Worm (Caenorhabditis elegans) whole organism, young adult: ENCODE measurements around the gene nhr-145.

Source experiments
- B0261.1 ChIP-seq: sonication (generic microtip); optimal IDR thresholded peaks from 2 replicates; lab custom pipeline; 2016; ENCODE audit warnings: mild to moderate bottlenecking, missing genetic modification characterization, moderate library complexity, missing compliant biosample characterization
- B0336.3 ChIP-seq: fragments of 200-800 bp; sonication (Bioruptor generic); IDR thresholded peaks from 2 replicates; pipeline ENCODE4 v1.3.6; 2022; ENCODE audit warnings: missing genetic modification characterization, missing compliant biosample characterization
- C06A6.2 ChIP-seq: fragments of 200-800 bp; sonication (Bioruptor generic); conservative IDR thresholded peaks from 2 replicates; pipeline ENCODE4 v1.3.6; 2022; ENCODE audit warnings: missing genetic modification characterization, missing compliant biosample characterization
- D2030.7 ChIP-seq: fragments of 200-800 bp; sonication (Bioruptor generic); IDR thresholded peaks from 2 replicates; pipeline ENCODE4 v1.3.6; 2022; ENCODE audit warnings: missing genetic modification reagents, missing genetic modification characterization, missing compliant biosample characterization
- F33H1.4 ChIP-seq: fragments of 200-800 bp; sonication (Bioruptor generic); IDR thresholded peaks from 2 replicates; pipeline ENCODE4 v1.3.6; 2022; ENCODE audit warnings: missing genetic modification reagents, missing genetic modification characterization, missing compliant biosample characterization
- F52B5.7 ChIP-seq: sonication (generic microtip); optimal IDR thresholded peaks from 2 replicates; lab custom pipeline; 2016; ENCODE audit warnings: mild to moderate bottlenecking, missing genetic modification characterization, missing compliant biosample characterization
- F57C9.4 ChIP-seq: sonication (generic microtip); optimal IDR thresholded peaks from 2 replicates; lab custom pipeline; 2017; ENCODE audit warnings: mild to moderate bottlenecking, missing genetic modification characterization, missing compliant biosample characterization
- T26A5.8 ChIP-seq: sonication (generic microtip); optimal IDR thresholded peaks from 2 replicates; lab custom pipeline; 2016; ENCODE audit warnings: missing genetic modification characterization, missing compliant biosample characterization
- Y53G8AR.9 ChIP-seq: fragments of 200-800 bp; sonication (Bioruptor generic); conservative IDR thresholded peaks from 2 replicates; pipeline ENCODE4 v1.3.6; 2022; ENCODE audit warnings: missing genetic modification reagents, missing genetic modification characterization, missing compliant biosample characterization
- Y56A3A.18 ChIP-seq: fragments of 200-800 bp; sonication (Bioruptor generic); IDR thresholded peaks from 2 replicates; pipeline ENCODE4 v1.3.6; 2022; ENCODE audit warnings: missing genetic modification reagents, missing genetic modification characterization, missing compliant biosample characterization
- ZK185.1 ChIP-seq: sonication (generic microtip); optimal IDR thresholded peaks from 2 replicates; lab custom pipeline; 2016; ENCODE audit warnings: mild to moderate bottlenecking, missing genetic modification characterization, missing compliant biosample characterization; ENCODE audit not compliant: poor library complexity, severe bottlenecking
- aptf-2 ChIP-seq: fragments of 200-800 bp; sonication (Bioruptor generic); conservative IDR thresholded peaks from 2 replicates; pipeline ENCODE4 v1.3.6; 2022; ENCODE audit warnings: missing genetic modification reagents, missing genetic modification characterization, missing compliant biosample characterization
- aptf-3 ChIP-seq: fragments of 200-800 bp; sonication (Bioruptor generic); IDR thresholded peaks from 2 replicates; pipeline ENCODE4 v1.3.6; 2022; ENCODE audit warnings: missing genetic modification characterization, missing compliant biosample characterization
- atf-7 ChIP-seq: sonication (generic microtip); optimal IDR thresholded peaks from 2 replicates; lab custom pipeline; 2017; ENCODE audit warnings: mild to moderate bottlenecking, missing genetic modification characterization, missing compliant biosample characterization
- athp-1 ChIP-seq: sonication (generic microtip); optimal IDR thresholded peaks from 2 replicates; lab custom pipeline; 2017; ENCODE audit warnings: mild to moderate bottlenecking, missing genetic modification characterization, missing compliant biosample characterization
- bed-2 ChIP-seq: fragments of 200-800 bp; sonication (Bioruptor generic); IDR thresholded peaks from 2 replicates; pipeline ENCODE4 v1.3.6; 2022; ENCODE audit warnings: missing genetic modification reagents, missing genetic modification characterization, missing compliant biosample characterization
- cebp-1 ChIP-seq, 2 experiments: fragments of 200-800 bp in 1 of 2; sonication (Bioruptor generic) in 1 of 2; sonication (generic microtip) in 1 of 2; IDR thresholded peaks in 1 of 2; optimal IDR thresholded peaks in 1 of 2; 2 replicates each; pipeline versions ENCODE4 v1.3.6 to Lab custom; 2017 to 2022; ENCODE audit warnings: missing compliant biosample characterization in 2 of 2, missing genetic modification characterization in 2 of 2, mild to moderate bottlenecking in 1 of 2, missing genetic modification reagents in 1 of 2, moderate library complexity in 1 of 2
- ceh-40 ChIP-seq: fragments of 200-800 bp; sonication (Bioruptor generic); IDR thresholded peaks from 2 replicates; pipeline ENCODE4 v1.3.6; 2022; ENCODE audit warnings: missing genetic modification characterization, missing compliant biosample characterization
- ceh-91 ChIP-seq: fragments of 200-800 bp; sonication (Bioruptor generic); IDR thresholded peaks from 2 replicates; pipeline ENCODE4 v1.3.6; 2022; ENCODE audit warnings: missing genetic modification reagents, missing genetic modification characterization, missing compliant biosample characterization
- efl-1 ChIP-seq: fragments of 150-350 bp; optimal IDR thresholded peaks from 2 replicates; lab custom pipeline; 2014; ENCODE audit warnings: missing biosample characterization, missing genetic modification reagents, missing genetic modification characterization
- egl-44 ChIP-seq: fragments of 200-800 bp; sonication (Bioruptor generic); IDR thresholded peaks from 2 replicates; pipeline ENCODE4 v1.3.6; 2022; ENCODE audit warnings: missing genetic modification reagents, missing genetic modification characterization, missing compliant biosample characterization
- egrh-3 ChIP-seq: fragments of 200-800 bp; sonication (Bioruptor generic); IDR thresholded peaks from 2 replicates; pipeline ENCODE4 v1.3.6; 2022; ENCODE audit warnings: missing genetic modification reagents, missing genetic modification characterization, missing compliant biosample characterization
- him-1 ChIP-seq: sonication (generic microtip); optimal IDR thresholded peaks from 2 replicates; lab custom pipeline; 2016; ENCODE audit warnings: missing genotype, missing genetic modification reagents, missing genetic modification characterization, missing compliant biosample characterization
- hlh-12 ChIP-seq: sonication (generic microtip); optimal IDR thresholded peaks from 2 replicates; lab custom pipeline; 2016; ENCODE audit warnings: missing genetic modification characterization, missing compliant biosample characterization
- let-607 ChIP-seq, 2 experiments: fragments of 200-800 bp in 1 of 2; sonication (Bioruptor generic) in 1 of 2; sonication (generic microtip) in 1 of 2; optimal IDR thresholded peaks; 2 replicates each; lab custom pipeline; 2016 to 2018; ENCODE audit warnings: mild to moderate bottlenecking in 2 of 2, missing compliant biosample characterization in 2 of 2, missing genetic modification characterization in 2 of 2, moderate library complexity in 2 of 2, missing genotype in 1 of 2
- lin-35 ChIP-seq, 3 experiments: fragments of 150-350 bp in 2 of 3; sonication (generic microtip) in 1 of 3; optimal IDR thresholded peaks; 2 replicates each; lab custom pipeline; 2014 to 2018; ENCODE audit warnings: missing biosample characterization in 3 of 3, missing genetic modification characterization in 3 of 3, missing genetic modification reagents in 3 of 3
- lin-54 ChIP-seq: fragments of 200-800 bp; sonication (Bioruptor generic); optimal IDR thresholded peaks from 2 replicates; lab custom pipeline; 2018; ENCODE audit warnings: mild to moderate bottlenecking, missing genetic modification characterization, missing compliant biosample characterization
- lsl-1 ChIP-seq: fragments of 200-800 bp; sonication (Bioruptor generic); optimal IDR thresholded peaks from 2 replicates; lab custom pipeline; 2018; ENCODE audit warnings: mild to moderate bottlenecking, missing genetic modification characterization, moderate library complexity, missing compliant biosample characterization
- madf-6 ChIP-seq: fragments of 200-800 bp; sonication (Bioruptor generic); IDR thresholded peaks from 2 replicates; pipeline ENCODE4 v1.3.6; 2022; ENCODE audit warnings: missing genetic modification reagents, missing genetic modification characterization, missing compliant biosample characterization
- madf-8 ChIP-seq: fragments of 200-800 bp; sonication (Bioruptor generic); conservative IDR thresholded peaks from 2 replicates; pipeline ENCODE4 v1.3.6; 2022; ENCODE audit warnings: missing genetic modification reagents, missing genetic modification characterization, missing compliant biosample characterization
- mes-4 ChIP-seq: sonication (generic microtip); optimal IDR thresholded peaks from 2 replicates; lab custom pipeline; 2016; ENCODE audit warnings: missing genotype, missing genetic modification characterization, missing compliant biosample characterization
- mxl-1 ChIP-seq: sonication (generic microtip); optimal IDR thresholded peaks from 2 replicates; lab custom pipeline; 2016; ENCODE audit warnings: missing genetic modification characterization, missing compliant biosample characterization
- nhr-179 ChIP-seq: sonication (generic microtip); optimal IDR thresholded peaks from 2 replicates; lab custom pipeline; 2016; ENCODE audit warnings: mild to moderate bottlenecking, missing genetic modification characterization, missing compliant biosample characterization
- nhr-80 ChIP-seq: sonication (generic microtip); optimal IDR thresholded peaks from 2 replicates; lab custom pipeline; 2016; ENCODE audit warnings: missing genetic modification characterization, missing compliant biosample characterization
- pha-4 ChIP-seq: fragments of 150-350 bp; sonication (generic microtip); optimal IDR thresholded peaks from 2 replicates; lab custom pipeline; 2014; ENCODE audit warnings: missing biosample characterization, missing genetic modification reagents, missing genetic modification characterization
- repo-1 ChIP-seq: sonication (generic microtip); optimal IDR thresholded peaks from 2 replicates; lab custom pipeline; 2017; ENCODE audit warnings: mild to moderate bottlenecking, missing genetic modification characterization, missing compliant biosample characterization
- sea-2 ChIP-seq: fragments of 200-800 bp; sonication (Bioruptor generic); IDR thresholded peaks from 2 replicates; pipeline ENCODE4 v1.3.6; 2022; ENCODE audit warnings: missing genetic modification characterization, missing compliant biosample characterization
- snpc-1.3 ChIP-seq: sonication (generic microtip); optimal IDR thresholded peaks from 2 replicates; lab custom pipeline; 2017; ENCODE audit warnings: missing genetic modification characterization, mild to moderate bottlenecking, missing compliant biosample characterization, antibody characterized with exemption, moderate library complexity, missing genotype, missing genetic modification reagents; ENCODE audit not compliant: insufficient read depth
- unc-130 ChIP-seq: sonication (generic microtip); optimal IDR thresholded peaks from 2 replicates; lab custom pipeline; 2016; ENCODE audit warnings: missing genetic modification reagents, missing genetic modification characterization, missing compliant biosample characterization
- xnd-1 ChIP-seq: sonication (generic microtip); optimal IDR thresholded peaks from 2 replicates; lab custom pipeline; 2016; ENCODE audit warnings: missing genotype, missing genetic modification reagents, missing genetic modification characterization, missing compliant biosample characterization
- zfh-2 ChIP-seq: fragments of 200-800 bp; sonication (Bioruptor generic); conservative IDR thresholded peaks from 2 replicates; pipeline ENCODE4 v1.3.6; 2022; ENCODE audit warnings: missing genetic modification reagents, missing genetic modification characterization, missing compliant biosample characterization
- ztf-18 ChIP-seq: sonication (generic microtip); optimal IDR thresholded peaks from 2 replicates; lab custom pipeline; 2016; ENCODE audit warnings: missing genotype, mild to moderate bottlenecking, missing genetic modification characterization, missing compliant biosample characterization
- ztf-22 ChIP-seq: fragments of 200-800 bp; sonication (Bioruptor generic); optimal IDR thresholded peaks from 2 replicates; lab custom pipeline; 2018; ENCODE audit warnings: mild to moderate bottlenecking, missing genetic modification characterization, moderate library complexity, missing compliant biosample characterization
- ztf-3 ChIP-seq: fragments of 200-800 bp; sonication (Bioruptor generic); optimal IDR thresholded peaks from 2 replicates; lab custom pipeline; 2018; ENCODE audit warnings: mild to moderate bottlenecking, missing genetic modification characterization, missing compliant biosample characterization

nhr-145 gene

DNA sequence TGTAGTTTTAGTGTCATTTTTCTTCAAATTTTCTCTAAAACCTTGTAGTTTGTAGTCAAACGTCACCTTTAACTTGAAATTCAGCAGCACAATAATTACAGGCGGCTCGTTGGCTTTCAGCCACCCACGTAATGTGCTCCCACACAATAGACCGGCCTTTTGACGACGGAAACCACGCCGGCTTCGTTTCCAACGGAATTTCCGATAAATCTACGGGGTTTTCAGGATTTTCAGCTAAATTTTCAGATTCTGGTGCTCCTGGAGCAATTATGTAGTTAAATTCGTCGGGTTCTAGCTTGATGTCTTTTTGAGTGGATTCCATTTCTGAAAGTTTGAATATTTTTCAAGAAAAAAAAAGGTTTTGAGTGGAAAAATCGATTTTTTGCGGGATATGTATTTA is 37.1 kb downstream of the nhr-145 start, which contains the start of gene bed-1:
bed-1 (minus strand) TSS at position 337 of the 400 bp plus-strand sequence.
- no peak for TF ChIP-seq cebp-1 (GFP tag; IDR thresholded peaks at IDR 0.05; lab: Robert Waterston, UW)
- no peak for TF ChIP-seq cebp-1 (tag; optimal IDR thresholded peaks at IDR 0.05; lab: Kevin White, UChicago)
- TF ChIP-seq B0261.1 = no peak
- no peak for TF ChIP-seq hlh-12 (tag; lab: Kevin White, UChicago)
- no peak for TF ChIP-seq nhr-80 (tag; lab: Kevin White, UChicago)
- TF ChIP-seq mes-4 (tag; lab: Kevin White, UChicago) = no peak
- TF ChIP-seq ZK185.1 (tag; lab: Kevin White, UChicago) = no peak

DNA sequence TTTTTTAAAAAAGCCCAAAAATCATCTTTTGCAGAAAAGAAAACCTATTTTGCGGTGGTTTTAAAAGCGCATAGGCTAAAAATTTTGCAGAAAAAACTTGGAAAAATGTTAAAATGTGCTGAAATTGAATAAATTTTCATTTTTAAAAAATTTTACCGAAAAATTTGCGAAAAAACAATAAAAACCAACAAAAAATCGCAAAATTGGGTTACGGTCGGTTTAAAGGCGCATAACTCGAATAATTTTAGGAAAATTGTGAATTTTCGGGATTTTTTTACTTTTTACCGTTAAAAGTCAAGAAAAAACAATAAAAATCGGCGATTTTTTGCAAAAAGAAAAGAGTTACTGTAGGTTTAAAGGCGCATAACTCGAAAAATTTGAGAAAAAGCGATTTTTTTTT is 37.7 kb downstream of the nhr-145 start:
- TF ChIP-seq B0336.3 (GFP tag; lab: Robert Waterston, UW) (no peak), lsl-1 (GFP tag; lab: Kevin White, UChicago) (peak; percentile 76), xnd-1 (tag; lab: Kevin White, UChicago) (peak; percentile 70), madf-8 (GFP tag; lab: Robert Waterston, UW) (0 out of 2 replicates have a peak, but pooled peaks have one; percentile 13), madf-6 (GFP tag; lab: Robert Waterston, UW) (peak; percentile 16; the same call in 1 of the 2 replicates)

DNA sequence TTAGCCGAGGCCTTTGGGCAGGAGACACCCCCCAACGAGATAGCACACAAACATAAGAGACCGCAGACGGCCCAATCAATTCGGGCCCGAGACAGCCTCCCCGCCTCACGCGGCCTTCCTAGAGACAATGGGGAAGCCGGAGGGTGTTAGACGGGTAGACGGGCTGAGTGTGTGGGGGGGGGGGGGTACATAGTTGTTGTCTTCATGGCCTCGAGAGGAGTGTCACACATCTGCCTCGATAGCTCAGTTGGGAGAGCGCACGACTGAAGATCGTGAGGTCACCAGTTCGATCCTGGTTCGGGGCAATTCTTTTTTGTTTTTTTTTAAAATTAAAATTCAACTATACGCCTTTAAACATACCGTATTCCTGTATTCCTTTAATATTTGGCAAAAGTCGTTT is 38.3 kb downstream of the nhr-145 start:
- no peak for TF ChIP-seq pha-4
- TF ChIP-seq ceh-91 (GFP tag; lab: Robert Waterston, UW) = 0 out of 2 replicates have a peak, but pooled peaks have one; percentile 31
- TF ChIP-seq aptf-2 (GFP tag; lab: Robert Waterston, UW) = no peak
- no peak for TF ChIP-seq nhr-179 (tag; lab: Kevin White, UChicago)
- TF ChIP-seq C06A6.2 (GFP tag; lab: Robert Waterston, UW) = 0 out of 2 replicates have a peak, but pooled peaks have one; percentile 26
- TF ChIP-seq ztf-3 (GFP tag; lab: Kevin White, UChicago) = peak; percentile 44
- TF ChIP-seq repo-1 (tag; lab: Kevin White, UChicago) = no peak
- TF ChIP-seq athp-1 (tag; lab: Kevin White, UChicago) = peak; percentile 77
- TF ChIP-seq ceh-40 = 0 out of 2 replicates have a peak, but pooled peaks have one; percentile 55
- peak; percentile 77 for TF ChIP-seq D2030.7 (GFP tag; lab: Robert Waterston, UW)
- no peak for TF ChIP-seq unc-130 (GFP tag; lab: Kevin White, UChicago)
- peak; percentile 35 for TF ChIP-seq mxl-1 (tag; lab: Kevin White, UChicago)
- TF ChIP-seq atf-7 = peak; percentile 39
- TF ChIP-seq Y53G8AR.9 (GFP tag; lab: Robert Waterston, UW) = peak; percentile 67; the same call in 1 of the 2 replicates
- TF ChIP-seq F52B5.7 (tag; lab: Kevin White, UChicago) = peak; percentile 55
- TF ChIP-seq T26A5.8 (tag; lab: Kevin White, UChicago) = peak; percentile 40
- TF ChIP-seq lin-35 (GFP tag; optimal IDR thresholded peaks at IDR 0.05; lab: Kevin White, UChicago) = peak in 1 of 3 experiments; percentile 20
- TF ChIP-seq sea-2 = no peak
- TF ChIP-seq zfh-2 (GFP tag; lab: Robert Waterston, UW) = peak; percentile 96
- TF ChIP-seq aptf-3 = 0 out of 2 replicates have a peak, but pooled peaks have one; percentile 88
- no peak for TF ChIP-seq F57C9.4 (tag; lab: Kevin White, UChicago)
- peak; percentile 86 for TF ChIP-seq Y56A3A.18 (GFP tag; lab: Robert Waterston, UW)
- TF ChIP-seq him-1 (tag; lab: Kevin White, UChicago) = no peak
- peak; percentile 69 for TF ChIP-seq ztf-18
- peak; percentile 59; the same call in 1 of the 2 replicates for TF ChIP-seq egl-44
- TF ChIP-seq lin-54 = peak; percentile 67
- peak; percentile 19 for TF ChIP-seq efl-1 (GFP tag; lab: Kevin White, UChicago)
- TF ChIP-seq egrh-3 (GFP tag; lab: Robert Waterston, UW) = peak; percentile 89
- TF ChIP-seq F33H1.4 (GFP tag; lab: Robert Waterston, UW) = peak; percentile 29
- peak; percentile 40 for TF ChIP-seq snpc-1.3
- TF ChIP-seq B0336.3 (GFP tag; lab: Robert Waterston, UW) = peak; percentile 69
- peak; percentile 74; the same call in 1 of the 2 replicates for TF ChIP-seq bed-2 (GFP tag; lab: Robert Waterston, UW)
- TF ChIP-seq let-607 (tag; optimal IDR thresholded peaks at IDR 0.05; lab: Kevin White, UChicago) = peak; percentile 10 to 52
- TF ChIP-seq ztf-22 (GFP tag; lab: Kevin White, UChicago) = peak; percentile 33
